Comparison of ENCODE assay signal across 4 fruit fly cellular contexts in the genomic region with DNA sequence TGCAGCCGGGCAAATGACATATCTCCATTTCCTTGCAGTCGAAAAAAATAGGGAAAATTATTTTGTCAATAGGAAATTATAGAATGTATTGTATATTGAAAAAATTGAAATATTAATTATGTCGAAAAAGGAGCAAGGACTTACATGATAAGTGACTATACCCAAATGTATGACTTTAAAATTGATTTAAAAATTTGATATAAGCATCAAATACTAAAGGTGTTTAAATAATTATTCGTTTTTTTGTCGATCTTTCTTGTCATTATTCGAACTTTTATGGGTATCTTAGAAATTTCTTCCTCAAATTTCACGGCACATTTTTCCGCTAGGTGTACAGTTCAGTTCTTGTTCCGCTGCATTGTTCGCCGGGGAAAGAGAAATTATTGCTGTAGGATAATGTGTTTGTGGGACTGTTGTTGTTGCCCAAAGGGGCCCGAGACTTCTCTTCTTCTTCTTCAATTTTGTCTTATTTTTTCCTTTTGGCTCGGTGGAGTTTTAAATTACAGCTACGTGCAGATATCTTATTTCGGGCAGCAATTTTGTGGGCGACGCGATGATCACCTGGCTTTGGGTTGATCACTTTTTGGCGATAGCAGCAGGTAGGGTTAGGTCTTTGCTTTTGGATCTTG.
TF ChIP-seq lines count a peak whose summit lies in the region.

No protein-coding gene starts in this region.

- TF ChIP-seq CTCF in whole organism, embryonic (GFP tag; optimal IDR thresholded peaks at IDR 0.05; lab: Kevin White, UChicago): no peak

TF ChIP-seq in whole organism, embryonic, 481 proteins besides CTCF, POLR2A, EP300 and RAD21 (continues in another document):
- TF ChIP-seq CG10543 (GFP tag; optimal IDR thresholded peaks at IDR 0.05; lab: Kevin White, UChicago) (no peak), CG6791 (GFP tag; IDR thresholded peaks at IDR 0.05; lab: Robert Waterston, UW; ENCODE audit: partially characterized antibody) (0 out of 3 replicates have a peak, but pooled peaks have one; percentile 13), Elba2 (GFP tag; optimal IDR thresholded peaks at IDR 0.05; lab: Kevin White, UChicago) (peak; percentile 86), CG13775 (GFP tag; optimal IDR thresholded peaks at IDR 0.05; lab: Kevin White, UChicago) (peak; percentile 76), D19A (tag; optimal IDR thresholded peaks at IDR 0.05; lab: Kevin White, UChicago) (peak; percentile 69), CG31441 (GFP tag; IDR thresholded peaks at IDR 0.05; lab: Robert Waterston, UW) (peak; percentile 49; the same call in 1 of the 2 replicates), CG10431 (GFP tag; optimal IDR thresholded peaks at IDR 0.05; lab: Kevin White, UChicago) (peak; percentile 47), ken (GFP tag; IDR thresholded peaks at IDR 0.05; lab: Robert Waterston, UW) (no peak), chif (GFP tag; optimal IDR thresholded peaks at IDR 0.05; lab: Kevin White, UChicago) (peak in 1 of 2 experiments; percentile 58), CG9932 (GFP tag; IDR thresholded peaks at IDR 0.05; lab: Robert Waterston, UW) (no peak), zen (tag; optimal IDR thresholded peaks at IDR 0.05; lab: Kevin White, UChicago) (peak; percentile 73), Bgb (GFP tag; IDR thresholded peaks at IDR 0.05; lab: Robert Waterston, UW; ENCODE audit: partially characterized antibody) (no peak), crc (GFP tag; optimal IDR thresholded peaks at IDR 0.05; lab: Kevin White, UChicago) (no peak), sc (optimal IDR thresholded peaks at IDR 0.05; lab: Kevin White, UChicago) (no peak), sc (GFP tag; optimal IDR thresholded peaks at IDR 0.05; lab: Kevin White, UChicago) (peak; percentile 58), pnt (GFP tag; optimal IDR thresholded peaks at IDR 0.05; lab: Kevin White, UChicago) (no peak), CG16779 (GFP tag; IDR thresholded peaks at IDR 0.05; lab: Robert Waterston, UW) (no peak), CG11723 (GFP tag; optimal IDR thresholded peaks at IDR 0.05; lab: Kevin White, UChicago) (no peak), CG30403 (GFP tag; optimal IDR thresholded peaks at IDR 0.05; lab: Kevin White, UChicago) (peak; percentile 36), Max (GFP tag; optimal IDR thresholded peaks at IDR 0.05; lab: Kevin White, UChicago) (no peak)

TF ChIP-seq in whole organism, prepupa, 60 proteins besides CTCF, POLR2A, EP300 and RAD21 (continues in another document):
- TF ChIP-seq Eip75B (GFP tag; optimal IDR thresholded peaks at IDR 0.05; lab: Kevin White, UChicago) (peak; percentile 73), salr (GFP tag; optimal IDR thresholded peaks at IDR 0.05; lab: Kevin White, UChicago) (peak; percentile 20 to 83), Ets21C (GFP tag; optimal IDR thresholded peaks at IDR 0.05; lab: Kevin White, UChicago) (peak; percentile 62), dsx (GFP tag; optimal IDR thresholded peaks at IDR 0.05; lab: Kevin White, UChicago; ENCODE audit: poor library complexity, severe bottlenecking) (peak; percentile 59), Eip78C (GFP tag; lab: Kevin White, UChicago) (peak; percentile 97), pdm3 (GFP tag; optimal IDR thresholded peaks at IDR 0.05; lab: Kevin White, UChicago) (peak; percentile 75), ss (GFP tag; optimal IDR thresholded peaks at IDR 0.05; lab: Kevin White, UChicago) (peak; percentile 35 to 55), CG11294 (GFP tag; IDR thresholded peaks at IDR 0.05; lab: Robert Waterston, UW) (no peak), CG11762 (GFP tag; optimal IDR thresholded peaks at IDR 0.05; lab: Kevin White, UChicago; ENCODE audit: insufficient read depth) (peak; percentile 46), CG6792 (GFP tag; optimal IDR thresholded peaks at IDR 0.05; lab: Kevin White, UChicago) (peak; percentile 72), eg (GFP tag; IDR thresholded peaks at IDR 0.05; lab: Robert Waterston, UW) (no peak), vri (GFP tag; optimal IDR thresholded peaks at IDR 0.05; lab: Kevin White, UChicago) (peak; percentile 23), CG7368 (GFP tag; optimal IDR thresholded peaks at IDR 0.05; lab: Kevin White, UChicago) (no peak), lz (GFP tag; optimal IDR thresholded peaks at IDR 0.05; lab: Kevin White, UChicago) (peak; percentile 74), CG3919 (GFP tag; optimal IDR thresholded peaks at IDR 0.05; lab: Kevin White, UChicago) (peak; percentile 59), CG31627 (GFP tag; optimal IDR thresholded peaks at IDR 0.05; lab: Kevin White, UChicago) (peak; percentile 82), net (GFP tag; optimal IDR thresholded peaks at IDR 0.05; lab: Kevin White, UChicago) (peak; percentile 62), acj6 (GFP tag; optimal IDR thresholded peaks at IDR 0.05; lab: Kevin White, UChicago) (peak; percentile 85), CG1621 (tag; optimal IDR thresholded peaks at IDR 0.05; lab: Kevin White, UChicago) (no peak), Eip93F (GFP tag; optimal IDR thresholded peaks at IDR 0.05; lab: Kevin White, UChicago) (no peak), Sox15 (GFP tag; optimal IDR thresholded peaks at IDR 0.05; lab: Kevin White, UChicago) (peak; percentile 54)

TF ChIP-seq in whole organism, pupa, 21 proteins besides CTCF, POLR2A, EP300 and RAD21:
- TF ChIP-seq gl (tag; optimal IDR thresholded peaks at IDR 0.05; lab: Kevin White, UChicago) (no peak), CG17806 (tag; optimal IDR thresholded peaks at IDR 0.05; lab: Kevin White, UChicago) (peak; percentile 83), rn (GFP tag; IDR thresholded peaks at IDR 0.05; lab: Robert Waterston, UW) (no peak), CG4496 (GFP tag; IDR thresholded peaks at IDR 0.05; lab: Robert Waterston, UW) (no peak), D1 (tag; optimal IDR thresholded peaks at IDR 0.05; lab: Kevin White, UChicago) (peak; percentile 85), Pif1B (GFP tag; optimal IDR thresholded peaks at IDR 0.05; lab: Kevin White, UChicago) (peak; percentile 15), CG15710 (tag; optimal IDR thresholded peaks at IDR 0.05; lab: Kevin White, UChicago) (peak; percentile 80), CG14655 (GFP tag; optimal IDR thresholded peaks at IDR 0.05; lab: Kevin White, UChicago) (peak; percentile 73), CG9948 (tag; optimal IDR thresholded peaks at IDR 0.05; lab: Kevin White, UChicago) (peak; percentile 85), Ets98B (GFP tag; IDR thresholded peaks at IDR 0.05; lab: Robert Waterston, UW) (no peak), CG34367 (tag; optimal IDR thresholded peaks at IDR 0.05; lab: Kevin White, UChicago) (peak; percentile 80), EcR (GFP tag; optimal IDR thresholded peaks at IDR 0.05; lab: Kevin White, UChicago) (no peak), CG8159 (tag; optimal IDR thresholded peaks at IDR 0.05; lab: Kevin White, UChicago) (peak; percentile 82), Pif1A (GFP tag; optimal IDR thresholded peaks at IDR 0.05; lab: Kevin White, UChicago) (peak; percentile 47), CG12605 (GFP tag; IDR thresholded peaks at IDR 0.05; lab: Robert Waterston, UW) (no peak), Snoo (tag; optimal IDR thresholded peaks at IDR 0.05; lab: Kevin White, UChicago) (peak; percentile 82), CG10348 (GFP tag; IDR thresholded peaks at IDR 0.05; lab: Robert Waterston, UW) (no peak), CG32121 (GFP tag; IDR thresholded peaks at IDR 0.05; lab: Robert Waterston, UW) (no peak), CG13204 (GFP tag; optimal IDR thresholded peaks at IDR 0.05; lab: Kevin White, UChicago) (no peak), CG8301 (tag; optimal IDR thresholded peaks at IDR 0.05; lab: Kevin White, UChicago) (peak; percentile 39), fd96Ca (GFP tag; IDR thresholded peaks at IDR 0.05; lab: Robert Waterston, UW) (no peak)

TF ChIP-seq in whole organism, wandering third instar larva, 38 proteins besides CTCF, POLR2A, EP300 and RAD21 (continues in another document):
- no peak for TF ChIP-seq sage (GFP tag; optimal IDR thresholded peaks at IDR 0.05; lab: Kevin White, UChicago)
- no peak for TF ChIP-seq usp (GFP tag; optimal IDR thresholded peaks at IDR 0.05; lab: Kevin White, UChicago)
- TF ChIP-seq woc (GFP tag; optimal IDR thresholded peaks at IDR 0.05; lab: Kevin White, UChicago): peak; percentile 75
- peak; percentile 43 for TF ChIP-seq br (GFP tag; optimal IDR thresholded peaks at IDR 0.05; lab: Kevin White, UChicago)
- no peak for TF ChIP-seq Dif (GFP tag; optimal IDR thresholded peaks at IDR 0.05; lab: Kevin White, UChicago; ENCODE audit: partially characterized antibody)
- no peak for TF ChIP-seq Abd-B (GFP tag; optimal IDR thresholded peaks at IDR 0.05; lab: Kevin White, UChicago)
- TF ChIP-seq HLH106 (tag; optimal IDR thresholded peaks at IDR 0.05; lab: Kevin White, UChicago): peak; percentile 83
- TF ChIP-seq lola (GFP tag; optimal IDR thresholded peaks at IDR 0.05; lab: Kevin White, UChicago): no peak
- peak; percentile 72 for TF ChIP-seq h (GFP tag; optimal IDR thresholded peaks at IDR 0.05; lab: Kevin White, UChicago)
- peak; percentile 80 for TF ChIP-seq psq (GFP tag; optimal IDR thresholded peaks at IDR 0.05; lab: Kevin White, UChicago)
- TF ChIP-seq N (GFP tag; optimal IDR thresholded peaks at IDR 0.05; lab: Kevin White, UChicago): no peak
- no peak for TF ChIP-seq jim (GFP tag; optimal IDR thresholded peaks at IDR 0.05; lab: Kevin White, UChicago)
- TF ChIP-seq Myc (optimal IDR thresholded peaks at IDR 0.05; lab: Kevin White, UChicago): no peak
- TF ChIP-seq dsf (GFP tag; optimal IDR thresholded peaks at IDR 0.05; lab: Kevin White, UChicago; ENCODE audit: borderline replicate concordance): peak; percentile 37
- no peak for TF ChIP-seq brk (GFP tag; optimal IDR thresholded peaks at IDR 0.05; lab: Kevin White, UChicago)
- TF ChIP-seq Mio (GFP tag; optimal IDR thresholded peaks at IDR 0.05; lab: Kevin White, UChicago): no peak
- TF ChIP-seq CrebA (GFP tag; optimal IDR thresholded peaks at IDR 0.05; lab: Kevin White, UChicago; ENCODE audit: borderline replicate concordance): no peak
- TF ChIP-seq GATAd (GFP tag; optimal IDR thresholded peaks at IDR 0.05; lab: Kevin White, UChicago): no peak
- TF ChIP-seq dmrt93B (GFP tag; optimal IDR thresholded peaks at IDR 0.05; lab: Kevin White, UChicago): peak; percentile 67
- no peak for TF ChIP-seq Hr78 (GFP tag; optimal IDR thresholded peaks at IDR 0.05; lab: Kevin White, UChicago)
- TF ChIP-seq Hnf4 (GFP tag; optimal IDR thresholded peaks at IDR 0.05; lab: Kevin White, UChicago): peak; percentile 38
- peak; percentile 53 for TF ChIP-seq Jra (GFP tag; optimal IDR thresholded peaks at IDR 0.05; lab: Kevin White, UChicago)
- TF ChIP-seq CG9705 (GFP tag; optimal IDR thresholded peaks at IDR 0.05; lab: Kevin White, UChicago): no peak
- no peak for TF ChIP-seq Rel (GFP tag; optimal IDR thresholded peaks at IDR 0.05; lab: Kevin White, UChicago)
- no peak for TF ChIP-seq Rel (tag; optimal IDR thresholded peaks at IDR 0.05; lab: Kevin White, UChicago)
- TF ChIP-seq ey (GFP tag; optimal IDR thresholded peaks at IDR 0.05; lab: Kevin White, UChicago): peak; percentile 67
- peak in 1 of 2 experiments; percentile 82 for TF ChIP-seq foxo (GFP tag; optimal IDR thresholded peaks at IDR 0.05; lab: Kevin White, UChicago)
- no peak for TF ChIP-seq Vsx2 (GFP tag; optimal IDR thresholded peaks at IDR 0.05; lab: Kevin White, UChicago; ENCODE audit: partially characterized antibody)
- peak; percentile 2 for TF ChIP-seq sv (GFP tag; optimal IDR thresholded peaks at IDR 0.05; lab: Kevin White, UChicago)

Comparison
In these comparisons a context has a peak if more than half of its experiments do, and no peak if none do; other contexts are left out.
1. Of the 7 proteins assayed by ChIP-seq in both whole organism, embryonic and whole organism, prepupa: peak only in whole organism, embryonic: none; only in whole organism, prepupa: Blimp-1, CG6854, Hr39 and Sox102F; in both: none; in neither: 3.